Fruit fly (Drosophila melanogaster) whole organism, embryonic: Measurements from ENCODE around the gene CG33702.

Experiments used
- Abd-B ChIP-seq: fragments of 200-800 bp; sonication (Bioruptor generic); optimal IDR thresholded peaks from 2 replicates; lab custom pipeline; 2018; ENCODE audit warnings: missing biosample characterization, mild to moderate bottlenecking, missing genetic modification characterization, moderate library complexity
- Awh ChIP-seq: fragments of 200-800 bp; sonication (Bioruptor generic); IDR thresholded peaks from 2 replicates; pipeline ENCODE4, ENCODE4 v1.3.6; 2022; ENCODE audit warnings: missing biosample characterization, missing genetic modification characterization
- CG11247 ChIP-seq: fragments of 200-800 bp; sonication (Bioruptor generic); IDR thresholded peaks from 2 replicates; pipeline ENCODE4 v1.3.6; 2022; ENCODE audit warnings: missing biosample characterization, missing genetic modification characterization
- CG11398 ChIP-seq: fragments of 200-800 bp; sonication (Bioruptor generic); optimal IDR thresholded peaks from 2 replicates; lab custom pipeline; 2016; ENCODE audit warnings: missing biosample characterization, missing genetic modification characterization
- CG13624 ChIP-seq: fragments of 200-800 bp; sonication (Bioruptor generic); optimal IDR thresholded peaks from 2 replicates; lab custom pipeline; 2016; ENCODE audit warnings: missing biosample characterization, missing genetic modification characterization
- CG13894 ChIP-seq: fragments of 200-800 bp; sonication (Bioruptor generic); optimal IDR thresholded peaks from 3 replicates; lab custom pipeline; 2018; ENCODE audit warnings: missing biosample characterization, mild to moderate bottlenecking, missing genetic modification characterization, moderate library complexity
- CG1603 ChIP-seq: fragments of 200-800 bp; sonication (Bioruptor generic); optimal IDR thresholded peaks from 2 replicates; lab custom pipeline; 2019; ENCODE audit warnings: missing biosample characterization, mild to moderate bottlenecking, missing genetic modification characterization, moderate library complexity
- CG16863 ChIP-seq: fragments of 200-800 bp; sonication (Bioruptor generic); optimal IDR thresholded peaks from 3 replicates; lab custom pipeline; 2016; ENCODE audit warnings: missing biosample characterization, missing genetic modification characterization
- CG17912 ChIP-seq: fragments of 200-800 bp; sonication (Bioruptor generic); optimal IDR thresholded peaks from 2 replicates; lab custom pipeline; 2018; ENCODE audit warnings: missing biosample characterization, mild to moderate bottlenecking, missing genetic modification characterization
- CG18764 ChIP-seq: fragments of 200-800 bp; sonication (Bioruptor generic); optimal IDR thresholded peaks from 3 replicates; lab custom pipeline; 2016; ENCODE audit warnings: missing biosample characterization, missing genetic modification characterization
- CG34224 ChIP-seq: fragments of 200-800 bp; sonication (Bioruptor generic); IDR thresholded peaks from 3 replicates; pipeline ENCODE4 v1.3.6; 2022; ENCODE audit warnings: missing biosample characterization, missing genetic modification characterization; ENCODE audit not compliant: partially characterized antibody
- CG4424 ChIP-seq: fragments of 200-800 bp; sonication (Bioruptor generic); optimal IDR thresholded peaks from 3 replicates; lab custom pipeline; 2016; ENCODE audit warnings: missing biosample characterization, missing genetic modification characterization
- CG6175 ChIP-seq: fragments of 200-800 bp; sonication (Bioruptor generic); IDR thresholded peaks from 3 replicates; pipeline ENCODE4 v1.3.6; 2022; ENCODE audit warnings: missing biosample characterization, missing genetic modification characterization
- CG6791 ChIP-seq: fragments of 200-800 bp; sonication (Bioruptor generic); IDR thresholded peaks from 3 replicates; pipeline ENCODE4 v1.3.6; 2022; ENCODE audit warnings: missing biosample characterization, missing genetic modification characterization; ENCODE audit not compliant: partially characterized antibody
- CG7839 ChIP-seq: fragments of 200-800 bp; sonication (Bioruptor generic); optimal IDR thresholded peaks from 3 replicates; lab custom pipeline; 2018; ENCODE audit warnings: missing biosample characterization, mild to moderate bottlenecking, missing genetic modification characterization, moderate library complexity
- CG7987 ChIP-seq: fragments of 200-800 bp; sonication (Bioruptor generic); optimal IDR thresholded peaks from 2 replicates; lab custom pipeline; 2018; ENCODE audit warnings: missing biosample characterization, mild to moderate bottlenecking, missing genetic modification characterization, moderate library complexity
- CG9215 ChIP-seq: fragments of 200-800 bp; sonication (Bioruptor generic); IDR thresholded peaks from 2 replicates; pipeline ENCODE4 v1.3.6; 2022; ENCODE audit warnings: missing biosample characterization, missing genetic modification characterization
- CG9932 ChIP-seq: fragments of 200-800 bp; sonication (Bioruptor generic); IDR thresholded peaks from 2 replicates; pipeline ENCODE4 v1.3.6; 2022; ENCODE audit warnings: missing biosample characterization, missing genetic modification characterization
- Dfd ChIP-seq, 2 experiments: fragments of >200 bp; optimal IDR thresholded peaks; 2 replicates each; lab custom pipeline; 2017; ENCODE audit warnings: missing biosample characterization in 2 of 2, missing genetic modification characterization in 2 of 2
- Dref ChIP-seq: fragments of 200-800 bp; sonication (Bioruptor generic); IDR thresholded peaks from 2 replicates; pipeline ENCODE4 v1.3.6; 2022; ENCODE audit warnings: missing biosample characterization, missing genetic modification characterization
- Eip74EF ChIP-seq, 2 experiments: fragments of 200-800 bp in 1 of 2; fragments of >200 bp in 1 of 2; sonication (Bioruptor generic) in 1 of 2; optimal IDR thresholded peaks; 2 replicates each; lab custom pipeline; 2017 to 2019; ENCODE audit warnings: missing biosample characterization in 2 of 2, missing genetic modification characterization in 2 of 2, mild to moderate bottlenecking in 1 of 2, moderate library complexity in 1 of 2
- Elba2 ChIP-seq: fragments of 200-800 bp; sonication (Bioruptor generic); optimal IDR thresholded peaks from 3 replicates; lab custom pipeline; 2016; ENCODE audit warnings: missing biosample characterization, missing genetic modification characterization
- Fer3 ChIP-seq: fragments of 200-800 bp; sonication (Bioruptor generic); optimal IDR thresholded peaks from 2 replicates; lab custom pipeline; 2018; ENCODE audit warnings: missing biosample characterization, mild to moderate bottlenecking, missing genetic modification characterization, moderate library complexity
- H15 ChIP-seq: fragments of 200-800 bp; sonication (Bioruptor generic); IDR thresholded peaks from 3 replicates; pipeline ENCODE4 v1.3.6; 2022; ENCODE audit warnings: missing biosample characterization, missing genetic modification characterization
- Hmr ChIP-seq: fragments of 200-800 bp; sonication (Bioruptor generic); optimal IDR thresholded peaks from 3 replicates; lab custom pipeline; 2017; ENCODE audit warnings: mild to moderate bottlenecking, missing biosample characterization, missing genetic modification reagents, missing genetic modification characterization
- Hr39 ChIP-seq: fragments of >200 bp; optimal IDR thresholded peaks from 2 replicates; lab custom pipeline; 2017
- Med ChIP-seq: fragments of 200-800 bp; sonication (Bioruptor generic); peaks from one replicate; lab custom pipeline; 2016; ENCODE audit warnings: missing biosample characterization, missing genetic modification characterization, mild to moderate bottlenecking, inconsistent platforms, moderate library complexity
- NC2β ChIP-seq: fragments of 200-800 bp; sonication (Bioruptor generic); optimal IDR thresholded peaks from 2 replicates; lab custom pipeline; 2016; ENCODE audit warnings: missing biosample characterization, missing genetic modification characterization
- NfI ChIP-seq: fragments of 200-800 bp; sonication (Bioruptor generic); optimal IDR thresholded peaks from 3 replicates; lab custom pipeline; 2018; ENCODE audit warnings: missing biosample characterization, mild to moderate bottlenecking, missing genetic modification characterization, moderate library complexity
- Trl ChIP-seq, 3 experiments: fragments of >200 bp in 2 of 3; fragments of 200-800 bp in 1 of 3; sonication (Bioruptor generic) in 1 of 3; optimal IDR thresholded peaks; 2 replicates in 1 of 3; 3 replicates in 2 of 3; lab custom pipeline; 2016 to 2017; ENCODE audit warnings: missing biosample characterization in 1 of 3, missing genetic modification characterization in 1 of 3
- al ChIP-seq: fragments of 200-800 bp; sonication (Bioruptor generic); IDR thresholded peaks from 2 replicates; pipeline ENCODE4 v1.3.6; 2022; ENCODE audit warnings: missing biosample characterization, missing genetic modification characterization
- ash1 ChIP-seq: fragments of 200-800 bp; sonication (Bioruptor generic); optimal IDR thresholded peaks from 2 replicates; lab custom pipeline; 2018; ENCODE audit warnings: missing biosample characterization, mild to moderate bottlenecking, missing genetic modification characterization
- az2 ChIP-seq: fragments of 200-800 bp; sonication (Bioruptor generic); optimal IDR thresholded peaks from 3 replicates; lab custom pipeline; 2016; ENCODE audit warnings: missing biosample characterization, missing genetic modification characterization
- bsh ChIP-seq, 2 experiments: fragments of 200-800 bp; sonication (Bioruptor generic); optimal IDR thresholded peaks; 2 replicates each; lab custom pipeline; 2017 to 2018; ENCODE audit warnings: mild to moderate bottlenecking in 2 of 2, missing biosample characterization in 2 of 2, missing genetic modification characterization in 2 of 2, moderate library complexity in 1 of 2
- chm ChIP-seq: fragments of 200-800 bp; sonication (Bioruptor generic); IDR thresholded peaks from 2 replicates; pipeline ENCODE4 v1.3.6; 2022; ENCODE audit warnings: missing biosample characterization, missing genetic modification characterization
- ci ChIP-seq: fragments of 200-800 bp; sonication (Bioruptor generic); IDR thresholded peaks from 3 replicates; pipeline ENCODE4 v1.3.6; 2022; ENCODE audit warnings: missing biosample characterization, missing genetic modification characterization
- fd64A ChIP-seq: fragments of 200-800 bp; sonication (Bioruptor generic); optimal IDR thresholded peaks from 3 replicates; lab custom pipeline; 2018; ENCODE audit warnings: missing biosample characterization, mild to moderate bottlenecking, missing genetic modification characterization
- fd96Cb ChIP-seq: fragments of 200-800 bp; sonication (Bioruptor generic); optimal IDR thresholded peaks from 2 replicates; lab custom pipeline; 2018; ENCODE audit warnings: missing biosample characterization, mild to moderate bottlenecking, missing genetic modification characterization, moderate library complexity
- gsb ChIP-seq: fragments of 200-800 bp; sonication (Bioruptor generic); IDR thresholded peaks from 2 replicates; pipeline ENCODE4 v1.3.6; 2022; ENCODE audit warnings: missing biosample characterization, missing genetic modification characterization
- inv ChIP-seq: fragments of 200-800 bp; sonication (Bioruptor generic); IDR thresholded peaks from 2 replicates; pipeline ENCODE4 v1.3.6; 2022; ENCODE audit warnings: missing biosample characterization, missing genetic modification characterization; ENCODE audit not compliant: partially characterized antibody
- ken ChIP-seq: fragments of 200-800 bp; sonication (Bioruptor generic); IDR thresholded peaks from 3 replicates; pipeline ENCODE4 v1.3.6; 2022; ENCODE audit warnings: missing biosample characterization, missing genetic modification characterization
- odd ChIP-seq: fragments of 200-800 bp; sonication (Bioruptor generic); optimal IDR thresholded peaks from 2 replicates; lab custom pipeline; 2017; ENCODE audit warnings: missing biosample characterization, mild to moderate bottlenecking, missing genetic modification characterization
- pan ChIP-seq, 4 experiments: fragments of >200 bp in 3 of 4; fragments of 200-800 bp in 1 of 4; sonication (Bioruptor generic) in 1 of 4; optimal IDR thresholded peaks in 3 of 4; IDR thresholded peaks in 1 of 4; 2 replicates each; pipeline versions ENCODE4 v1.3.6 to Lab custom; 2017 to 2022; ENCODE audit warnings: missing biosample characterization in 2 of 4, missing genetic modification characterization in 2 of 4, mixed read lengths in 1 of 4
- pfk ChIP-seq: fragments of 200-800 bp; sonication (Bioruptor generic); optimal IDR thresholded peaks from 2 replicates; lab custom pipeline; 2018; ENCODE audit warnings: missing biosample characterization, mild to moderate bottlenecking, missing genetic modification characterization, moderate library complexity
- run ChIP-seq: fragments of 200-800 bp; sonication (Bioruptor generic); optimal IDR thresholded peaks from 3 replicates; lab custom pipeline; 2018; ENCODE audit warnings: missing biosample characterization, mild to moderate bottlenecking, missing genetic modification characterization
- salm ChIP-seq: fragments of 200-800 bp; sonication (Bioruptor generic); optimal IDR thresholded peaks from 2 replicates; lab custom pipeline; 2018; ENCODE audit warnings: missing biosample characterization, mild to moderate bottlenecking, missing genetic modification characterization
- schlank ChIP-seq: fragments of 200-800 bp; sonication (Bioruptor generic); optimal IDR thresholded peaks from 2 replicates; lab custom pipeline; 2018; ENCODE audit warnings: missing biosample characterization, mild to moderate bottlenecking, missing genetic modification characterization
- vvl ChIP-seq: fragments of 200-800 bp; sonication (Bioruptor generic); IDR thresholded peaks from 2 replicates; pipeline ENCODE4 v1.3.6; 2022; ENCODE audit warnings: missing biosample characterization, missing genetic modification characterization
- wdn ChIP-seq: fragments of 200-800 bp; sonication (Bioruptor generic); IDR thresholded peaks from 2 replicates; pipeline ENCODE4 v1.3.6; 2022; ENCODE audit warnings: missing biosample characterization, missing genetic modification characterization

The CG33702 gene

DNA sequence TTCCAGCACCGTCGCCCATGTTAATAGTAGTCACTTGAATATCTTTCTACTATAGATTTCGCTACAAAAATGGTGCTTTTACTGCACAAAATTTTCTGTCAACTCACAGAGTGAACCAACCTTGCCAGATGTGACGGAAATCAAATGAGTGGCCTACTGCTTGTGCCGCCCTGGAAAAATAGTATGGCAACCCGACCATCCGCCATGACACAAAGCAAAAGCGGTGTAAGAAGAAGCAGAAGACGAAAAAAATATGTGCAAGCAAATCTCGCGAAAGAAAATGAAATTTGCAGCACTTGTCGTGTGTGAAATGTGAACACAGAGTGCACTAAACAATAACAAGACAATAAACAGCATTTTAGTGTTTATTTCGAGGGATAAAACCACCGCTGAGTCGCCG, 36.4 kb downstream of the CG33702 start, which contains the start of the genes Uch-L5 and Jarid2 (continued):
- no peak for TF ChIP-seq Fer3 (tag; lab: Kevin White, UChicago)
- TF ChIP-seq Hr39 (lab: Kevin White, UChicago) = no peak
- TF ChIP-seq CG11247 (GFP tag; lab: Robert Waterston, UW) = 0 out of 2 replicates have a peak, but pooled peaks have one; percentile 6
- TF ChIP-seq pan (optimal IDR thresholded peaks at IDR 0.05; lab: Kevin White, UChicago) = no peak
- no peak for TF ChIP-seq pan (GFP tag; optimal IDR thresholded peaks at IDR 0.05 in 1 of 2, IDR thresholded peaks at IDR 0.05 in 1 of 2)
- TF ChIP-seq CG17912 (GFP tag; lab: Kevin White, UChicago) = peak; percentile 46
- peak; percentile 48 for TF ChIP-seq Dref (GFP tag; lab: Robert Waterston, UW)
- no peak for TF ChIP-seq Abd-B
- TF ChIP-seq Hmr (GFP tag; lab: Kevin White, UChicago) = peak; percentile 55
- TF ChIP-seq Trl (optimal IDR thresholded peaks at IDR 0.05; lab: Kevin White, UChicago) = no peak
- TF ChIP-seq Trl (GFP tag; optimal IDR thresholded peaks at IDR 0.05; lab: Kevin White, UChicago) = peak; percentile 66
- 0 out of 3 replicates have a peak, but pooled peaks have one; percentile 47 for TF ChIP-seq ken (GFP tag; lab: Robert Waterston, UW)
- peak; percentile 38; the same call in 1 of the 3 replicates for TF ChIP-seq CG6791 (GFP tag; lab: Robert Waterston, UW)
- no peak for TF ChIP-seq al (GFP tag; lab: Robert Waterston, UW)
- TF ChIP-seq wdn (GFP tag; lab: Robert Waterston, UW) = peak; percentile 47; the same call in 1 of the 2 replicates
- TF ChIP-seq CG4424 = peak; percentile 28
- peak; percentile 55 for TF ChIP-seq vvl (GFP tag; lab: Robert Waterston, UW)
- peak; percentile 23; the same call in 1 of the 2 replicates for TF ChIP-seq CG9932 (GFP tag; lab: Robert Waterston, UW)
- 0 out of 3 replicates have a peak, but pooled peaks have one; percentile 40 for TF ChIP-seq H15 (GFP tag; lab: Robert Waterston, UW)
- 0 out of 2 replicates have a peak, but pooled peaks have one; percentile 41 for TF ChIP-seq chm
- TF ChIP-seq ash1 (GFP tag; lab: Kevin White, UChicago) = peak; percentile 46
- peak; percentile 94 for TF ChIP-seq Med (GFP tag; lab: Kevin White, UChicago)
- no peak for TF ChIP-seq Eip74EF (GFP tag; optimal IDR thresholded peaks at IDR 0.05; lab: Kevin White, UChicago)
- TF ChIP-seq CG9215 = no peak
- TF ChIP-seq Elba2 (GFP tag; lab: Kevin White, UChicago) = peak; percentile 11
- TF ChIP-seq run (tag; lab: Kevin White, UChicago) = no peak
- TF ChIP-seq CG1603 (tag; lab: Kevin White, UChicago) = peak; percentile 91
- TF ChIP-seq Dfd (GFP tag; optimal IDR thresholded peaks at IDR 0.05; lab: Kevin White, UChicago) = no peak
- peak in 1 of 2 experiments; percentile 0 for TF ChIP-seq bsh (GFP tag; optimal IDR thresholded peaks at IDR 0.05; lab: Kevin White, UChicago)
- peak; percentile 29; the same call in 1 of the 3 replicates for TF ChIP-seq CG34224 (GFP tag; lab: Robert Waterston, UW)
- TF ChIP-seq NC2β = peak; percentile 77
- peak; percentile 60 for TF ChIP-seq NfI (GFP tag; lab: Kevin White, UChicago)
- peak; percentile 28 for TF ChIP-seq schlank (tag; lab: Kevin White, UChicago)
- TF ChIP-seq az2 (GFP tag; lab: Kevin White, UChicago) = peak; percentile 28
- peak; percentile 23 for TF ChIP-seq CG18764
- peak; percentile 72 for TF ChIP-seq CG7987
- no peak for TF ChIP-seq Awh (GFP tag; lab: Robert Waterston, UW)
- no peak for TF ChIP-seq gsb (GFP tag; lab: Robert Waterston, UW)
- TF ChIP-seq CG13894 (tag; lab: Kevin White, UChicago) = no peak
- TF ChIP-seq CG11398 (GFP tag; lab: Kevin White, UChicago) = peak; percentile 63
- no peak for TF ChIP-seq CG7839 (tag; lab: Kevin White, UChicago)
- peak; percentile 79; the same call in 2 of the 3 replicates for TF ChIP-seq ci (GFP tag; lab: Robert Waterston, UW)
- no peak for TF ChIP-seq fd96Cb (tag; lab: Kevin White, UChicago)
- TF ChIP-seq CG13624 = peak; percentile 65
- TF ChIP-seq odd = no peak
- no peak for TF ChIP-seq salm (tag; lab: Kevin White, UChicago)
- peak; percentile 43 for TF ChIP-seq CG16863
- TF ChIP-seq pfk (GFP tag; lab: Kevin White, UChicago) = peak; percentile 52
- no peak for TF ChIP-seq fd64A (GFP tag; lab: Kevin White, UChicago)
- peak; percentile 41; the same call in 1 of the 2 replicates for TF ChIP-seq inv (GFP tag; lab: Robert Waterston, UW)
- TF ChIP-seq CG6175 (GFP tag; lab: Robert Waterston, UW) = no peak
